Fruit fly (Drosophila melanogaster) Kc167 (cell line): ENCODE data around the gene Muc18B.

Source experiments
- Myc ChIP-seq: fragments of >200 bp; optimal IDR thresholded peaks from 2 replicates; lab custom pipeline; 2017; ENCODE audit warnings: missing external identifiers
- Sin3A ChIP-seq: fragments of >200 bp; optimal IDR thresholded peaks from 2 replicates; lab custom pipeline; 2018; ENCODE audit warnings: missing external identifiers
- h ChIP-seq: fragments of >200 bp; optimal IDR thresholded peaks from 3 replicates; lab custom pipeline; 2018; ENCODE audit warnings: missing external identifiers
- insv ChIP-seq: fragments of >200 bp; optimal IDR thresholded peaks from 3 replicates; lab custom pipeline; 2018; ENCODE audit warnings: missing external identifiers
- psq ChIP-seq: fragments of >200 bp; optimal IDR thresholded peaks from 2 replicates; lab custom pipeline; 2017; ENCODE audit warnings: missing external identifiers
- ttk ChIP-seq: sonication (Bioruptor generic); optimal IDR thresholded peaks from 2 replicates; lab custom pipeline; 2017; ENCODE audit warnings: missing external identifiers

Gene Muc18B

DNA sequence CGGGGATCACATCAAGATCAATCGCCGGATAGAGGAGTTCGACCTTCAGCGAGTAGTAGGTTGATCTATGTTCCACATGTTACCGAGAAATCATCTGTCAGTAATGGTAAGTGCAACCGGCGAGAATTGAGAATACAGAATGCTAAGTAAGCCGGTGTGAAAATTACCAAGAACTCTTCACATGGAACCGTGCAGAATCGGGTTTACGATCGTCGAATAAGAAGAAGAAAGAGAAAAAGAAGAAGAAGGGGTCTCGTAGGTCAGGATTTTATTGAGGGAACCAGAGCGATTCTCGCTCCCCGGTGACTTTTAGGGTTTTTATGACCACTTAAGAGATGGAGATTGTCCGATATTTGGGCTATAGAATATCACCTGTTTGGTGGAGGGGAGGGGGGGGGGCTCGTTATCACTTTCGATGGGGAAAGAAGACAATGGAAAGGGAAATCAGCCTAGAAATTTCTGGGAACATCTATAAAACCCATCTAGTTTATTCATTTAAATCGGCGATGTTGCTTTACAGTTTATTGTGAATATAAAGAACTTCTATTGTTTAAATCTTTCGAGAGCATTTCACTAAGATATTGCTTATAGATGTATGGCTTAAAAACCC, 5.8 kb downstream of the Muc18B start:
- TF ChIP-seq Myc (lab: Kevin White, UChicago) (no peak), psq (lab: Kevin White, UChicago) (no peak), Sin3A (lab: Kevin White, UChicago) (no peak), ttk (lab: Kevin White, UChicago) (no peak), insv (lab: Kevin White, UChicago) (no peak), h (lab: Kevin White, UChicago) (no peak)

dm6 chrX:19224580-19225303, 9.4 kb downstream of the Muc18B start:
- no peak for TF ChIP-seq ttk (lab: Kevin White, UChicago)
- no peak for TF ChIP-seq Myc (lab: Kevin White, UChicago)
- TF ChIP-seq insv (lab: Kevin White, UChicago), result no peak
- no peak for TF ChIP-seq h (lab: Kevin White, UChicago)
- no peak for TF ChIP-seq Sin3A (lab: Kevin White, UChicago)
- TF ChIP-seq psq (lab: Kevin White, UChicago), result no peak

DNA sequence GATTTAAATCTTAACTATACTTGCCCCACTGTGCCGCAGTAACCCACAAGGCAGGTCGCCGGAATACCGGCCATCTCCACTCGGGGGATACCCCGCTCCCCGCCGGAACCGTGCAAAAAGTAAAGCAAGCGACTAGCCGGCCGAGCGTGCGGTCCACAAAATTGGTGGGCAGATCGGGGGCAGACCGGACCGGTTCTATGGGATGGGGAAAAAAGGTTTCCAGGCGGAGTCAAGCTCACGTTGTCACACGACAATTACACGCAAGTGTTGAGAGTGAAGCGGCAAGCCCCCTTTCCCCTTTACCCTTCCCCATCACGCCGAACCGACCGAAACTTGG, 10.0 kb downstream of the Muc18B start:
- TF ChIP-seq Sin3A (lab: Kevin White, UChicago), result no peak

- TF ChIP-seq insv (lab: Kevin White, UChicago) (no peak), ttk (lab: Kevin White, UChicago) (no peak), Sin3A (lab: Kevin White, UChicago) (no peak), Myc (lab: Kevin White, UChicago) (no peak), h (lab: Kevin White, UChicago) (no peak), psq (lab: Kevin White, UChicago) (no peak)
Observed at dm6 chrX:19229855-19230433, 14.6 kb downstream of the Muc18B start.

- no peak for TF ChIP-seq psq (lab: Kevin White, UChicago)
- no peak for TF ChIP-seq h (lab: Kevin White, UChicago)
- TF ChIP-seq Myc (lab: Kevin White, UChicago), result no peak
- no peak for TF ChIP-seq insv (lab: Kevin White, UChicago)
- TF ChIP-seq ttk (lab: Kevin White, UChicago), result no peak
- TF ChIP-seq Sin3A (lab: Kevin White, UChicago), result no peak
Observed at dm6 chrX:19238613-19239012, 23.3 kb downstream of the Muc18B start.

- TF ChIP-seq Sin3A (lab: Kevin White, UChicago) (no peak), Myc (lab: Kevin White, UChicago) (no peak), insv (lab: Kevin White, UChicago) (no peak), ttk (lab: Kevin White, UChicago) (no peak), h (lab: Kevin White, UChicago) (no peak), psq (lab: Kevin White, UChicago) (no peak)
Observed at dm6 chrX:19239365-19239764, 24.1 kb downstream of the Muc18B start.

DNA sequence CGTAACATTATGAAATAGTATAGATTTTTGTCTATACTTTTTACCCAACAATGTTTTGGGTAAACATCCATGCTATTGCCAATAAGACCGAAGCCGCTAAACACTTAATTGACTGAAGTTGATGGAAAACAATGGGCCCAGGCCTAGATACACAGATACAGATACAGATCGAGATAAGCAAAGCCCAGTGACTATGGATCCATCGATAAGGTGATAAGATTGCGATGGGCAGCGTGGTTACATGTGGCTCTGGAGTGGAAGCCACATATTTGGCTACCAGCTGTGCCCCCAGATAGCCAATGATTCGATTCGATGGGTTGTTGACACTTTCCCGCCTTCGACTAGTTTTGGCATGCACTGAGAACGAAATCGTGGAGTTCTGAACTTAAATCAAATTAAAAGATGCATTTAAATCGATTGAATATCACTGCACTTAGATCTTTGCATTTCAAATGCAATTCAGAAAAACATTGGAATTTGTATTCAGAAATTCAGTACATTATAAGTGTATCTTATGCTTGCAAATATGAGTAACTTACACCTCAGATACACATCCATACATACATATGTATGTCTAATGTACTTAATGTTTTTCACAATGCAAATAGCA, 25.0 kb downstream of the Muc18B start:
- TF ChIP-seq ttk (lab: Kevin White, UChicago), result no peak
- no peak for TF ChIP-seq h (lab: Kevin White, UChicago)
- no peak for TF ChIP-seq Sin3A (lab: Kevin White, UChicago)
- no peak for TF ChIP-seq Myc (lab: Kevin White, UChicago)
- TF ChIP-seq insv (lab: Kevin White, UChicago), result no peak
- TF ChIP-seq psq (lab: Kevin White, UChicago), result no peak

DNA sequence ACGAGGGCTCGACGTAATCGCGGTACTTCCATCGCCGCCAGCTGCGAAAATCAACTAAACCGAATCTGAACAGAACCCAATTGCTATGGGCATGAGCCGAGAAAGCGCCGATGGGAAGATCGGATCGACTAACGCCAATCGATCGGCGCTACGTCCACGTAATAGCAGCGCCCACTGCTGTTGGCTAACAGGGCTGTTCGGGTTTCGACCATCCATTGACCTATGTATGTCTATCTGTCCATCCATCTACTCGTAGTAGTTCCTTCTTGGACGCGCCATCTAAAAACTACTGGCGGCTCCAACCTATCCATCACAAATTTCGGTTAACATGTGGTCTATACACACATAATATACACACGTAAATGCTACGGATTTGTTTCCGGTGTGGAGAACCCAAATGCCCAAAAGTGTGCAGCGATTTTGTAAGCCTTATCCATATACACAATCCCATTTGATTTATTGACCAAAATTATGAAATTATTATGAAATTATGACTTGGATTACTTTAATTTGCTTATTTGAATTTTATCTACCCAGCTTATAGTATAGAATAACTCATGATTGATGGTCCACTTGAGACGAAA, 26.6 kb downstream of the Muc18B start, which contains the start of gene CG14196:
TSS of gene CG14196 (minus strand) at position 51 of the 584 bp plus-strand sequence.
- no peak for TF ChIP-seq psq (lab: Kevin White, UChicago)
- no peak for TF ChIP-seq Myc (lab: Kevin White, UChicago)
- no peak for TF ChIP-seq Sin3A (lab: Kevin White, UChicago)
- no peak for TF ChIP-seq insv (lab: Kevin White, UChicago)
- TF ChIP-seq h (lab: Kevin White, UChicago), result no peak

dm6 chrX:19243379-19243834, 28.1 kb downstream of the Muc18B start, which contains the start of gene CG7889:
Gene CG7889, plus strand, starts transcription at chrX:19243631.
- TF ChIP-seq insv (lab: Kevin White, UChicago) (no peak), psq (lab: Kevin White, UChicago) (no peak), h (lab: Kevin White, UChicago) (no peak), Myc (lab: Kevin White, UChicago) (no peak), Sin3A (lab: Kevin White, UChicago) (no peak), ttk (lab: Kevin White, UChicago) (no peak)

dm6 chrX:19247200-19248052, 32.1 kb downstream of the Muc18B start, which contains the start of gene CG7992:
Gene CG7992, minus strand, starts transcription at chrX:19247250.
- TF ChIP-seq h (lab: Kevin White, UChicago) (no peak), insv (lab: Kevin White, UChicago) (no peak), ttk (lab: Kevin White, UChicago) (no peak), Sin3A (lab: Kevin White, UChicago) (no peak), psq (lab: Kevin White, UChicago) (no peak), Myc (lab: Kevin White, UChicago) (no peak)
